Worm (Caenorhabditis elegans) whole organism, L2 larva: ENCODE results near the gene pqn-16.

Experiments used
- C34F6.9 ChIP-seq: fragments of 150-350 bp; optimal IDR thresholded peaks from 2 replicates; lab custom pipeline; 2014; ENCODE audit warnings: missing biosample characterization, missing genetic modification characterization
- F13H6.1 ChIP-seq: sonication (generic microtip); optimal IDR thresholded peaks from 2 replicates; lab custom pipeline; 2016; ENCODE audit warnings: missing genetic modification characterization, missing compliant biosample characterization
- R02D3.7 ChIP-seq: fragments of 150-350 bp; optimal IDR thresholded peaks from 2 replicates; lab custom pipeline; 2014; ENCODE audit warnings: missing biosample characterization, missing genetic modification characterization
- ZK546.5 ChIP-seq: sonication (generic microtip); optimal IDR thresholded peaks from 2 replicates; lab custom pipeline; 2017; ENCODE audit warnings: missing biosample characterization, missing genetic modification characterization
- aly-2 ChIP-seq: fragments of 150-350 bp; optimal IDR thresholded peaks from 2 replicates; lab custom pipeline; 2014; ENCODE audit warnings: missing biosample characterization, missing genetic modification characterization
- ceh-16 ChIP-seq: fragments of 150-350 bp; optimal IDR thresholded peaks from 2 replicates; lab custom pipeline; 2014; ENCODE audit warnings: missing biosample characterization, missing genetic modification characterization
- ceh-82 ChIP-seq: fragments of 150-350 bp; optimal IDR thresholded peaks from 2 replicates; lab custom pipeline; 2014; ENCODE audit warnings: missing biosample characterization, missing genetic modification characterization
- crh-2 ChIP-seq: sonication (generic microtip); optimal IDR thresholded peaks from 2 replicates; lab custom pipeline; 2017; ENCODE audit warnings: missing biosample characterization, missing genetic modification characterization
- dmd-4 ChIP-seq: sonication (generic microtip); optimal IDR thresholded peaks from 2 replicates; lab custom pipeline; 2017; ENCODE audit warnings: missing biosample characterization, missing genetic modification characterization
- egl-27 ChIP-seq: sonication (generic microtip); optimal IDR thresholded peaks from 3 replicates; lab custom pipeline; 2017; ENCODE audit warnings: missing biosample characterization, missing genetic modification reagents, missing genetic modification characterization
- fos-1 ChIP-seq: fragments of 150-350 bp; optimal IDR thresholded peaks from 2 replicates; lab custom pipeline; 2014; ENCODE audit warnings: missing biosample characterization, missing genetic modification characterization
- lin-11 ChIP-seq: fragments of 150-350 bp; sonication (generic microtip); optimal IDR thresholded peaks from 2 replicates; lab custom pipeline; 2014; ENCODE audit warnings: missing biosample characterization, missing genetic modification characterization, inconsistent platforms, mixed read lengths
- lin-39 ChIP-seq: fragments of 150-350 bp; optimal IDR thresholded peaks from 2 replicates; lab custom pipeline; 2014; ENCODE audit warnings: missing biosample characterization, missing genetic modification reagents, missing genetic modification characterization
- lsy-2 ChIP-seq, 2 experiments: fragments of 150-350 bp in 1 of 2; sonication (generic microtip) in 1 of 2; optimal IDR thresholded peaks; 2 replicates each; lab custom pipeline; 2014 to 2017; ENCODE audit warnings: missing biosample characterization in 2 of 2, missing genetic modification characterization in 2 of 2
- mbf-1 ChIP-seq: sonication (generic microtip); optimal IDR thresholded peaks from 2 replicates; lab custom pipeline; 2017; ENCODE audit warnings: missing biosample characterization, missing genetic modification characterization
- mdl-1 ChIP-seq, 2 experiments: fragments of 150-350 bp in 1 of 2; sonication (generic microtip) in 1 of 2; optimal IDR thresholded peaks; 2 replicates each; lab custom pipeline; 2017; ENCODE audit warnings: missing biosample characterization in 2 of 2, missing genetic modification characterization in 2 of 2
- nhr-129 ChIP-seq: fragments of 150-350 bp; optimal IDR thresholded peaks from 2 replicates; lab custom pipeline; 2014; ENCODE audit warnings: missing biosample characterization, missing genetic modification characterization
- nhr-21 ChIP-seq: fragments of 150-350 bp; optimal IDR thresholded peaks from 2 replicates; lab custom pipeline; 2014; ENCODE audit warnings: missing biosample characterization, missing genetic modification characterization
- nhr-25 ChIP-seq: fragments of 150-350 bp; sonication (generic microtip); optimal IDR thresholded peaks from 3 replicates; lab custom pipeline; 2014; ENCODE audit warnings: missing biosample characterization, missing genetic modification characterization
- nhr-6 ChIP-seq: fragments of 150-350 bp; optimal IDR thresholded peaks from 2 replicates; lab custom pipeline; 2014; ENCODE audit warnings: missing biosample characterization, missing genetic modification characterization
- nhr-77 ChIP-seq: fragments of 150-350 bp; optimal IDR thresholded peaks from 2 replicates; lab custom pipeline; 2014; ENCODE audit warnings: missing biosample characterization, missing genetic modification characterization
- peb-1 ChIP-seq: fragments of 150-350 bp; optimal IDR thresholded peaks from 2 replicates; lab custom pipeline; 2014; ENCODE audit warnings: missing biosample characterization, missing genetic modification characterization
- skn-1 ChIP-seq: sonication (generic microtip); optimal IDR thresholded peaks from 2 replicates; lab custom pipeline; 2017; ENCODE audit warnings: missing biosample characterization, missing genetic modification characterization
- sma-3 ChIP-seq: sonication (generic microtip); optimal IDR thresholded peaks from 2 replicates; lab custom pipeline; 2016; ENCODE audit warnings: missing genetic modification reagents, missing genetic modification characterization, missing compliant biosample characterization
- sma-9 ChIP-seq, 2 experiments: fragments of 150-350 bp in 1 of 2; sonication (generic microtip) in 1 of 2; optimal IDR thresholded peaks; 2 replicates each; lab custom pipeline; 2014 to 2016; ENCODE audit warnings: missing genetic modification characterization in 2 of 2, mild to moderate bottlenecking in 1 of 2, missing biosample characterization in 1 of 2, missing compliant biosample characterization in 1 of 2, missing genetic modification reagents in 1 of 2, moderate library complexity in 1 of 2
- snpc-4 ChIP-seq: fragments of 150-350 bp; optimal IDR thresholded peaks from 2 replicates; lab custom pipeline; 2014; ENCODE audit warnings: missing biosample characterization, missing genetic modification characterization
- unc-55 ChIP-seq: fragments of 150-350 bp; sonication (generic microtip); optimal IDR thresholded peaks from 3 replicates; lab custom pipeline; 2014; ENCODE audit warnings: missing biosample characterization, missing genetic modification reagents, missing genetic modification characterization
- ztf-1 ChIP-seq: fragments of 200-800 bp; sonication (Bioruptor generic); conservative IDR thresholded peaks from 2 replicates; pipeline ENCODE4 v1.3.6; 2022; ENCODE audit warnings: missing genetic modification characterization, missing compliant biosample characterization
- ztf-4 ChIP-seq: fragments of 150-350 bp; optimal IDR thresholded peaks from 2 replicates; lab custom pipeline; 2014; ENCODE audit warnings: missing biosample characterization, missing genetic modification characterization

The pqn-16 gene

DNA sequence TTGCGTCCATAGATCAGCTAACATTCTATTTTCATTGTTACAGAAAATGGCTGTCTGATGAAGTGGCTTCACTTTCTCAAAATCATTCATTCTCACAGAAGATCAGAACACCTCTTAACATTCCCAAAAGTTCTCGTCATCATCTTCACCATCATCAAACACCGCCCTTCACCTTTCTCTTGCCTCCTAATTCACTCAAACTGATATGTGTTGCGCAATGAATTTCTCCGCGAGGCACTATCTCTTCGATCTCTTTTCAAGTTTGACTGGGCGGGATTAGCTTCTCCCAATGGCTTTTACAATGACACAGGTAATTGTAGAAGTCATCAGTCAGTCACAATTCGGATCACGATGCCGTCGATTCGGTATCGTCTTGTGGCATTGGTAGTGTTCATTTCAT, 47.7 kb downstream of the pqn-16 start, which contains the start of gene grd-6:
Gene grd-6 (plus strand): TSS at position 301 of the 400 bp plus-strand sequence.
- TF ChIP-seq nhr-129 (tag; lab: Kevin White, UChicago), result no peak
- TF ChIP-seq R02D3.7, result no peak
- TF ChIP-seq ztf-1, result no peak
- TF ChIP-seq, all 48 proteins: peak for 0

DNA sequence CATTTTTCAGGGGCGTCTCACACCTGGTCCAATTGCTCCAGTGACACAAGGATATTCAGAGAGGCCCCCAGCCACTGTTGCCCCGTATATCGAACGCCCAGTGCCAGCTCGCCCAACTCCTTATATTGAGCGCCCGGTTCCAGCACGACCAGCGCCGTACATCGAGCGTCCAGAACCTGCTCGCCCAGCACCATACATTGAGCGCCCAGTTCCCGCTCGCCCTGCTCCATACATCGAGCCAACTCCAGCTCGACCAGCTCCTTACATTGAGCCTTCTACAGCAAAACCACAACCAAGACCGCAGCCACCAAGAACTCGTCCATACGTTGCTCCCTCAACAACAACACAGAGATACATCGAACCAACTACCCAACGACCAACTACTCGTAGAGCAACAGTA, 48.9 kb downstream of the pqn-16 start:
- TF ChIP-seq nhr-25 (tag; lab: Kevin White, UChicago) (no peak), sma-9 (GFP tag; optimal IDR thresholded peaks at IDR 0.05; lab: Kevin White, UChicago) (no peak), sma-9 (tag; optimal IDR thresholded peaks at IDR 0.05; lab: Kevin White, UChicago) (no peak), ztf-4 (tag; lab: Kevin White, UChicago) (no peak), ceh-16 (tag; lab: Kevin White, UChicago) (no peak), peb-1 (tag; lab: Kevin White, UChicago) (no peak), lin-11 (no peak), mdl-1 (tag; optimal IDR thresholded peaks at IDR 0.05; lab: Kevin White, UChicago) (no peak), mbf-1 (tag; lab: Kevin White, UChicago) (no peak), nhr-77 (no peak), unc-55 (no peak), egl-27 (tag; lab: Kevin White, UChicago) (no peak), sma-3 (no peak), ZK546.5 (tag; lab: Kevin White, UChicago) (no peak), C34F6.9 (tag; lab: Kevin White, UChicago) (no peak), ceh-82 (no peak), crh-2 (tag; lab: Kevin White, UChicago) (no peak), nhr-6 (tag; lab: Kevin White, UChicago) (no peak), R02D3.7 (no peak), dmd-4 (tag; lab: Kevin White, UChicago) (no peak), fos-1 (no peak)

ce11 chrV:9224377-9224776, 50.5 kb downstream of the pqn-16 start:
- TF ChIP-seq ztf-4 (tag; lab: Kevin White, UChicago), result no peak
- TF ChIP-seq dmd-4 (tag; lab: Kevin White, UChicago), result no peak
- no peak for TF ChIP-seq nhr-21 (tag; lab: Kevin White, UChicago)
- no peak for TF ChIP-seq skn-1 (tag; lab: Kevin White, UChicago)
- no peak for TF ChIP-seq snpc-4 (tag; lab: Kevin White, UChicago)
- TF ChIP-seq F13H6.1 (tag; lab: Kevin White, UChicago), result no peak
- TF ChIP-seq lsy-2 (tag; optimal IDR thresholded peaks at IDR 0.05; lab: Kevin White, UChicago), result no peak
- TF ChIP-seq R02D3.7, result no peak
- TF ChIP-seq lin-39 (tag; lab: Kevin White, UChicago), result no peak
- no peak for TF ChIP-seq aly-2 (tag; lab: Kevin White, UChicago)
- TF ChIP-seq ZK546.5 (tag; lab: Kevin White, UChicago), result no peak
- TF ChIP-seq sma-3, result no peak
- no peak for TF ChIP-seq lin-11
